Fruit fly (Drosophila melanogaster) whole organism, embryonic: ENCODE results near the gene Tep2.

Experiments used
- Antp ChIP-seq: fragments of 200-800 bp; sonication (Bioruptor generic); optimal IDR thresholded peaks from 3 replicates; lab custom pipeline; 2016; ENCODE audit warnings: missing biosample characterization, missing genetic modification characterization
- Bdp1 ChIP-seq: fragments of 200-800 bp; sonication (Bioruptor generic); optimal IDR thresholded peaks from 3 replicates; lab custom pipeline; 2016; ENCODE audit warnings: missing biosample characterization, missing genetic modification characterization
- CG10959 ChIP-seq: fragments of 200-800 bp; sonication (Bioruptor generic); IDR thresholded peaks from 2 replicates; pipeline ENCODE4 v1.3.6; 2022; ENCODE audit warnings: missing biosample characterization, missing genetic modification characterization
- CG11085 ChIP-seq: fragments of 200-800 bp; sonication (Bioruptor generic); IDR thresholded peaks from 2 replicates; pipeline ENCODE4 v1.3.6; 2022; ENCODE audit warnings: missing biosample characterization, missing genetic modification characterization
- CG11247 ChIP-seq: fragments of 200-800 bp; sonication (Bioruptor generic); IDR thresholded peaks from 2 replicates; pipeline ENCODE4 v1.3.6; 2022; ENCODE audit warnings: missing biosample characterization, missing genetic modification characterization
- CG11695 ChIP-seq: fragments of 200-800 bp; sonication (Bioruptor generic); IDR thresholded peaks from 3 replicates; pipeline ENCODE4 v1.3.6; 2022; ENCODE audit warnings: missing biosample characterization, missing genetic modification characterization
- CG12744 ChIP-seq: fragments of 200-800 bp; sonication (Bioruptor generic); optimal IDR thresholded peaks from 2 replicates; lab custom pipeline; 2016; ENCODE audit warnings: missing biosample characterization, missing genetic modification characterization
- CG13775 ChIP-seq: fragments of 200-800 bp; sonication (Bioruptor generic); optimal IDR thresholded peaks from 3 replicates; lab custom pipeline; 2017; ENCODE audit warnings: missing biosample characterization, mild to moderate bottlenecking, missing genetic modification characterization
- CG14441 ChIP-seq: fragments of 200-800 bp; sonication (Bioruptor generic); IDR thresholded peaks from 2 replicates; pipeline ENCODE4 v1.3.6; 2022; ENCODE audit warnings: missing biosample characterization, missing genetic modification characterization
- CG15269 ChIP-seq: fragments of 200-800 bp; sonication (Bioruptor generic); optimal IDR thresholded peaks from 2 replicates; lab custom pipeline; 2018; ENCODE audit warnings: missing biosample characterization, mild to moderate bottlenecking, missing genetic modification characterization, moderate library complexity
- CG15514 ChIP-seq: fragments of 200-800 bp; sonication (Bioruptor generic); optimal IDR thresholded peaks from 3 replicates; lab custom pipeline; 2017; ENCODE audit warnings: missing biosample characterization, missing genetic modification characterization, mild to moderate bottlenecking, moderate library complexity, missing genetic modification reagents
- CG18619 ChIP-seq: fragments of 200-800 bp; sonication (Bioruptor generic); optimal IDR thresholded peaks from 3 replicates; lab custom pipeline; 2017; ENCODE audit warnings: missing biosample characterization, mild to moderate bottlenecking, missing genetic modification characterization
- CG2120 ChIP-seq: fragments of 200-800 bp; sonication (Bioruptor generic); optimal IDR thresholded peaks from 3 replicates; lab custom pipeline; 2016; ENCODE audit warnings: missing biosample characterization, missing genetic modification characterization
- CG32767 ChIP-seq: fragments of 200-800 bp; sonication (Bioruptor generic); IDR thresholded peaks from 2 replicates; pipeline ENCODE4 v1.3.6; 2022; ENCODE audit warnings: missing biosample characterization, missing genetic modification characterization
- CG42726 ChIP-seq: fragments of 200-800 bp; sonication (Bioruptor generic); IDR thresholded peaks from 2 replicates; pipeline ENCODE4 v1.3.6; 2022; ENCODE audit warnings: missing biosample characterization, missing genetic modification characterization; ENCODE audit not compliant: partially characterized antibody
- CG43689 ChIP-seq: fragments of 200-800 bp; sonication (Bioruptor generic); IDR thresholded peaks from 2 replicates; pipeline ENCODE4 v1.3.6; 2022; ENCODE audit warnings: missing biosample characterization, missing genetic modification characterization
- CG4820 ChIP-seq: fragments of 200-800 bp; sonication (Bioruptor generic); optimal IDR thresholded peaks from 3 replicates; lab custom pipeline; 2016; ENCODE audit warnings: missing biosample characterization, missing genetic modification characterization
- CG6654 ChIP-seq: fragments of 200-800 bp; sonication (Bioruptor generic); optimal IDR thresholded peaks from 2 replicates; lab custom pipeline; 2017; ENCODE audit warnings: missing biosample characterization, mild to moderate bottlenecking, missing genetic modification characterization
- CG6791 ChIP-seq: fragments of 200-800 bp; sonication (Bioruptor generic); IDR thresholded peaks from 3 replicates; pipeline ENCODE4 v1.3.6; 2022; ENCODE audit warnings: missing biosample characterization, missing genetic modification characterization; ENCODE audit not compliant: partially characterized antibody
- CG9817 ChIP-seq: fragments of 200-800 bp; sonication (Bioruptor generic); optimal IDR thresholded peaks from 2 replicates; lab custom pipeline; 2018; ENCODE audit warnings: missing biosample characterization, mild to moderate bottlenecking, missing genetic modification characterization, moderate library complexity
- CoRest ChIP-seq: fragments of 200-800 bp; sonication (Bioruptor generic); optimal IDR thresholded peaks from 3 replicates; lab custom pipeline; 2018; ENCODE audit warnings: missing biosample characterization, mild to moderate bottlenecking, missing genetic modification characterization, moderate library complexity
- D19A ChIP-seq: fragments of 200-800 bp; optimal IDR thresholded peaks from 3 replicates; lab custom pipeline; 2019; ENCODE audit warnings: missing biosample characterization, mild to moderate bottlenecking, missing genetic modification characterization, moderate library complexity
- Drgx ChIP-seq: fragments of 200-800 bp; sonication (Bioruptor generic); IDR thresholded peaks from 2 replicates; pipeline ENCODE4 v1.3.6; 2022; ENCODE audit warnings: missing biosample characterization, missing genetic modification characterization
- H2.0 ChIP-seq: fragments of 200-800 bp; sonication (Bioruptor generic); IDR thresholded peaks from 2 replicates; pipeline ENCODE4 v1.3.6; 2022; ENCODE audit warnings: missing biosample characterization, missing genetic modification characterization
- HmgZ ChIP-seq: fragments of 200-800 bp; sonication (Bioruptor generic); optimal IDR thresholded peaks from 2 replicates; lab custom pipeline; 2018; ENCODE audit warnings: missing biosample characterization, mild to moderate bottlenecking, missing genetic modification characterization
- Hmr ChIP-seq: fragments of 200-800 bp; sonication (Bioruptor generic); optimal IDR thresholded peaks from 3 replicates; lab custom pipeline; 2017; ENCODE audit warnings: mild to moderate bottlenecking, missing biosample characterization, missing genetic modification reagents, missing genetic modification characterization
- NfI ChIP-seq: fragments of 200-800 bp; sonication (Bioruptor generic); optimal IDR thresholded peaks from 3 replicates; lab custom pipeline; 2018; ENCODE audit warnings: missing biosample characterization, mild to moderate bottlenecking, missing genetic modification characterization, moderate library complexity
- Sox102F ChIP-seq: fragments of 200-800 bp; sonication (Bioruptor generic); optimal IDR thresholded peaks from 2 replicates; lab custom pipeline; 2018; ENCODE audit warnings: missing biosample characterization, mild to moderate bottlenecking, missing genetic modification characterization, moderate library complexity
- Xbp1 ChIP-seq: fragments of 200-800 bp; sonication (Bioruptor generic); optimal IDR thresholded peaks from 3 replicates; lab custom pipeline; 2016; ENCODE audit warnings: missing biosample characterization, mild to moderate bottlenecking, missing genetic modification characterization
- az2 ChIP-seq: fragments of 200-800 bp; sonication (Bioruptor generic); optimal IDR thresholded peaks from 3 replicates; lab custom pipeline; 2016; ENCODE audit warnings: missing biosample characterization, missing genetic modification characterization
- eve ChIP-seq, 2 experiments: fragments of >200 bp; optimal IDR thresholded peaks; 2 replicates each; lab custom pipeline; 2017; ENCODE audit warnings: missing biosample characterization in 2 of 2, missing genetic modification characterization in 2 of 2
- ftz-f1 ChIP-seq: fragments of 200-800 bp; sonication (Bioruptor generic); optimal IDR thresholded peaks from 2 replicates; lab custom pipeline; 2016; ENCODE audit warnings: missing biosample characterization, missing genetic modification characterization
- grau ChIP-seq: fragments of 200-800 bp; optimal IDR thresholded peaks from 3 replicates; lab custom pipeline; 2019; ENCODE audit warnings: missing biosample characterization, mild to moderate bottlenecking, missing genetic modification characterization, moderate library complexity
- hbn ChIP-seq: fragments of 200-800 bp; sonication (Bioruptor generic); IDR thresholded peaks from 2 replicates; pipeline ENCODE4 v1.3.6; 2022; ENCODE audit warnings: missing biosample characterization, missing genetic modification characterization; ENCODE audit not compliant: partially characterized antibody
- lab ChIP-seq: fragments of 200-800 bp; sonication (Bioruptor generic); optimal IDR thresholded peaks from 3 replicates; lab custom pipeline; 2017; ENCODE audit warnings: missing biosample characterization, missing genetic modification characterization, mild to moderate bottlenecking, moderate library complexity, missing genetic modification reagents
- lbe ChIP-seq: fragments of 200-800 bp; sonication (Bioruptor generic); optimal IDR thresholded peaks from 2 replicates; lab custom pipeline; 2016; ENCODE audit warnings: missing biosample characterization, mild to moderate bottlenecking, missing genetic modification characterization
- maf-S ChIP-seq: fragments of 200-800 bp; sonication (Bioruptor generic); optimal IDR thresholded peaks from 2 replicates; lab custom pipeline; 2016; ENCODE audit warnings: missing biosample characterization, missing genetic modification characterization
- nmo ChIP-seq: fragments of 200-800 bp; sonication (Bioruptor generic); optimal IDR thresholded peaks from 2 replicates; lab custom pipeline; 2018; ENCODE audit warnings: missing biosample characterization, mild to moderate bottlenecking, missing genetic modification characterization, moderate library complexity
- org-1 ChIP-seq: fragments of 200-800 bp; sonication (Bioruptor generic); optimal IDR thresholded peaks from 2 replicates; lab custom pipeline; 2017; ENCODE audit warnings: missing biosample characterization, missing genetic modification characterization
- pho ChIP-seq: fragments of 200-800 bp; sonication (Bioruptor generic); optimal IDR thresholded peaks from 2 replicates; lab custom pipeline; 2016; ENCODE audit warnings: missing biosample characterization, missing genetic modification characterization
- prd ChIP-seq, 3 experiments: fragments of >200 bp in 2 of 3; fragments of 200-800 bp in 1 of 3; sonication (Bioruptor generic) in 1 of 3; optimal IDR thresholded peaks in 2 of 3; IDR thresholded peaks in 1 of 3; 2 replicates in 2 of 3; 3 replicates in 1 of 3; pipeline versions ENCODE4 v1.3.6 to Lab custom; 2017 to 2022; ENCODE audit warnings: missing biosample characterization in 1 of 3, missing genetic modification characterization in 1 of 3
- schlank ChIP-seq: fragments of 200-800 bp; sonication (Bioruptor generic); optimal IDR thresholded peaks from 2 replicates; lab custom pipeline; 2018; ENCODE audit warnings: missing biosample characterization, mild to moderate bottlenecking, missing genetic modification characterization
- sd ChIP-seq: fragments of 200-800 bp; sonication (Bioruptor generic); optimal IDR thresholded peaks from 3 replicates; lab custom pipeline; 2018; ENCODE audit warnings: missing biosample characterization, mild to moderate bottlenecking, missing genetic modification characterization, moderate library complexity
- slbo ChIP-seq: fragments of 200-800 bp; sonication (Bioruptor generic); IDR thresholded peaks from 2 replicates; pipeline ENCODE4 v1.3.6; 2022; ENCODE audit warnings: missing biosample characterization, missing genetic modification characterization
- sr ChIP-seq: fragments of 200-800 bp; sonication (Bioruptor generic); IDR thresholded peaks from 3 replicates; pipeline ENCODE4 v1.3.6; 2022; ENCODE audit warnings: missing biosample characterization, missing genetic modification characterization
- tgo ChIP-seq: fragments of 200-800 bp; sonication (Bioruptor generic); IDR thresholded peaks from 3 replicates; pipeline ENCODE4 v1.3.6; 2022; ENCODE audit warnings: missing biosample characterization, missing genetic modification characterization
- tin ChIP-seq: fragments of 200-800 bp; sonication (Bioruptor generic); optimal IDR thresholded peaks from 3 replicates; lab custom pipeline; 2016; ENCODE audit warnings: missing biosample characterization, missing genetic modification characterization
- vvl ChIP-seq: fragments of 200-800 bp; sonication (Bioruptor generic); IDR thresholded peaks from 2 replicates; pipeline ENCODE4 v1.3.6; 2022; ENCODE audit warnings: missing biosample characterization, missing genetic modification characterization
- zfh1 ChIP-seq: fragments of 200-800 bp; sonication (Bioruptor generic); IDR thresholded peaks from 3 replicates; pipeline ENCODE4 v1.3.6; 2022; ENCODE audit warnings: missing biosample characterization, missing genetic modification characterization
- zfh2 ChIP-seq: fragments of 200-800 bp; sonication (Bioruptor generic); optimal IDR thresholded peaks from 2 replicates; lab custom pipeline; 2016; ENCODE audit warnings: missing biosample characterization, missing genetic modification characterization

The Tep2 gene

DNA sequence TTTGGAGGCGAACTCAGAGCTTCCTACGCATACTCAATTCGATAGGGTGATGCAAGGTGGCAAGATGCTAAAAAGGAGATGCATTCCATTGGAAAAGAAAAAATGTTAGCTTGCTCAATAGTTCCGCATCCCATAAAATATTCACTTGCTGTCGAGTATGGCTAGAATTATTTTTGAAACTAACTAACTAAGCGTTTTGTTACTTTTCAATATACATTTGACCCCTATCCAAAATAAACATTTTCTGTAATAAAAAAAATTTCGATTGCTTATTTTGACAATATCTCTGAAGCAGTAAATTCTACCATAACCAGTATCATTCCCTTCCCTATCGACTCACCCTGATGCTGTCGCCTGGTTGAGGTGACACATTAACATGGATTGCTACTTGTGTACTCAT, 2.1 kb upstream of the Tep2 start:
- TF ChIP-seq CG4820 (GFP tag; lab: Kevin White, UChicago): no peak
- TF ChIP-seq CG11695 (GFP tag; lab: Robert Waterston, UW): no peak
- peak; percentile 45 for TF ChIP-seq NfI
- peak; percentile 35 for TF ChIP-seq Hmr (GFP tag; lab: Kevin White, UChicago)
- TF ChIP-seq maf-S: no peak
- 0 out of 2 replicates have a peak, but pooled peaks have one; percentile 22 for TF ChIP-seq CG14441 (GFP tag; lab: Robert Waterston, UW)
- no peak for TF ChIP-seq lbe (GFP tag; lab: Kevin White, UChicago)
- TF ChIP-seq nmo (GFP tag; lab: Kevin White, UChicago): no peak
- TF ChIP-seq hbn (GFP tag; lab: Robert Waterston, UW): no peak
- TF ChIP-seq org-1 (GFP tag; lab: Kevin White, UChicago): no peak
- no peak for TF ChIP-seq CG6791 (GFP tag; lab: Robert Waterston, UW)
- 0 out of 3 replicates have a peak, but pooled peaks have one; percentile 12 for TF ChIP-seq zfh1 (GFP tag; lab: Robert Waterston, UW)
- TF ChIP-seq grau (tag; lab: Kevin White, UChicago): peak; percentile 57
- no peak for TF ChIP-seq CG10959 (GFP tag; lab: Robert Waterston, UW)
- peak; percentile 38; the same call in 1 of the 2 replicates for TF ChIP-seq Drgx (GFP tag; lab: Robert Waterston, UW)
- TF ChIP-seq sd (tag; lab: Kevin White, UChicago): peak; percentile 19
- TF ChIP-seq lab (GFP tag; lab: Kevin White, UChicago): peak; percentile 23
- TF ChIP-seq sr (GFP tag; lab: Robert Waterston, UW): peak; percentile 60; the same call in 2 of the 3 replicates
- no peak for TF ChIP-seq CG6654 (GFP tag; lab: Kevin White, UChicago)
- TF ChIP-seq pho (GFP tag; lab: Kevin White, UChicago): peak; percentile 24
- peak; percentile 22; the same call in 1 of the 2 replicates for TF ChIP-seq H2.0 (GFP tag; lab: Robert Waterston, UW)
- peak; percentile 46 for TF ChIP-seq CG2120 (GFP tag; lab: Kevin White, UChicago)
- no peak for TF ChIP-seq vvl
- TF ChIP-seq HmgZ (tag; lab: Kevin White, UChicago): no peak
- TF ChIP-seq D19A: no peak
- peak; percentile 25 for TF ChIP-seq Sox102F (GFP tag; lab: Kevin White, UChicago)
- peak in 1 of 2 experiments; percentile 44 for TF ChIP-seq eve (GFP tag; optimal IDR thresholded peaks at IDR 0.05; lab: Kevin White, UChicago)
- peak; percentile 10 for TF ChIP-seq zfh2 (GFP tag; lab: Kevin White, UChicago)
- TF ChIP-seq ftz-f1 (GFP tag; lab: Kevin White, UChicago): no peak
- TF ChIP-seq CG15514 (GFP tag; lab: Kevin White, UChicago): peak; percentile 7
- TF ChIP-seq CG9817 (tag; lab: Kevin White, UChicago): peak; percentile 45
- no peak for TF ChIP-seq CG11085 (GFP tag; lab: Robert Waterston, UW)
- no peak for TF ChIP-seq tin
- TF ChIP-seq CG11247: peak; percentile 40; the same call in 1 of the 2 replicates
- no peak for TF ChIP-seq az2 (GFP tag; lab: Kevin White, UChicago)
- TF ChIP-seq CoRest: no peak
- TF ChIP-seq CG43689 (GFP tag; lab: Robert Waterston, UW): no peak
- peak; percentile 35 for TF ChIP-seq slbo (GFP tag; lab: Robert Waterston, UW)
- no peak for TF ChIP-seq CG42726
- no peak for TF ChIP-seq CG12744 (GFP tag; lab: Kevin White, UChicago)
- TF ChIP-seq CG18619: peak; percentile 6
- TF ChIP-seq prd (optimal IDR thresholded peaks at IDR 0.05; lab: Kevin White, UChicago): no peak
- peak; percentile 19; the same call in 1 of the 3 replicates for TF ChIP-seq prd (GFP tag; IDR thresholded peaks at IDR 0.05; lab: Robert Waterston, UW)
- no peak for TF ChIP-seq CG13775 (GFP tag; lab: Kevin White, UChicago)
- TF ChIP-seq tgo (GFP tag; lab: Robert Waterston, UW): no peak; the same call in 2 of the 3 replicates
- no peak for TF ChIP-seq Bdp1 (GFP tag; lab: Kevin White, UChicago)
- TF ChIP-seq Antp (GFP tag; lab: Kevin White, UChicago): no peak
- TF ChIP-seq CG32767 (GFP tag; lab: Robert Waterston, UW): peak; percentile 45; the same call in 1 of the 2 replicates
- no peak for TF ChIP-seq schlank (tag; lab: Kevin White, UChicago)
- peak; percentile 53 for TF ChIP-seq CG15269 (tag; lab: Kevin White, UChicago)
- peak; percentile 8 for TF ChIP-seq Xbp1 (GFP tag; lab: Kevin White, UChicago)
